Worm (Caenorhabditis elegans): ENCODE measurements around the gene F53G2.1.

DNA sequence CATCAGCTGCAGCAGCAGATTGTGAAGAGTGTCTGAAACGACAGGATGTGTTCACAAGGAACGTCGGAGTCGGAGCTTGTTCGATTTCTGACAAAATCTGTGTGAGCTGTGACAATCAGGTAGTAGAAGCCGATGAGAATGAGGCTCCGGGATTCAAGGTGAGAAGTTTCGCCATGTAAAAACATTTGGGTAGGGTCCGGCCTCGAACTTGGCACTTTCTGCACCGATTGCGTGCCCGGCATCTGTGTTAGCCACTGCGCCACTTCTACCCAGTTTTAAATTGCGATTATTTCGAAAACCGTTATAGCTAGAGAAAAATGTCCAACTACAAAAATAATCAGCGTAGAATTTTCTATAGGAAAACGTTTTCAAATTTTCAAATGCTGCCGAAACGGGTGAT lies 41.8 kb upstream of the F53G2.1 start:
- TF ChIP-seq pha-4 (tag; optimal IDR thresholded peaks at IDR 0.05): no peak
- no peak for TF ChIP-seq nhr-11 (tag; optimal IDR thresholded peaks at IDR 0.05)
- TF ChIP-seq nhr-232 (tag; optimal IDR thresholded peaks at IDR 0.05): no peak
- TF ChIP-seq fkh-6 (tag; optimal IDR thresholded peaks at IDR 0.05): no peak
- TF ChIP-seq ama-1 (optimal IDR thresholded peaks at IDR 0.05): no peak
- no peak for TF ChIP-seq K02D7.2 (tag; optimal IDR thresholded peaks at IDR 0.05)

Measured in whole organism, late embryonic.